Worm (Caenorhabditis elegans) whole organism, dauer: Measurements from ENCODE around the gene eng-1.

Source experiments
- unc-62 ChIP-seq: sonication (generic microtip); optimal IDR thresholded peaks from 2 replicates; lab custom pipeline; 2017; ENCODE audit warnings: missing biosample characterization, missing genetic modification reagents, missing genetic modification characterization

Gene eng-1

DNA sequence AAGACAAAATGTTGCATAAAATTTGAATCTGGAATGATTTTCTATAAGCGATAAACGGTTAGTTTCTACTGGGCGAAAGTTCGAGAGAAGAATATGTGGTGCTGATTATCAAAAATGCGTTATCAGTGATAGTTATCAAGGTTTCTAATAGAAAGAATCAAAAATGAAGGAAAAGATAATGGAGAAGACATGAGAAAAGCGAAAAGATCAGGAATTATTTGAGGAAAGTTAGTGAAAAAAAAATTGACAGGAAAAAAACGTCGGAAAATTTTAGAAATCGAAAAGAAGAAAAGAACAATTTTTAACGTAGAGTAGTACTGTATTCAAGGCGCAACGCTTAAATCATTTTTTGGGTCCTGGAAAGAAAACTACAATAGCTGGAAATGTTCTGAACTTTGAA is 4.5 kb downstream of the eng-1 start, which contains the start of gene dnpp-1:
TSS of gene dnpp-1 (minus strand) at position 30 of the 400 bp plus-strand sequence.
- no peak for TF ChIP-seq unc-62 (GFP tag; lab: Kevin White, UChicago)

- TF ChIP-seq unc-62 (GFP tag; lab: Kevin White, UChicago): no peak
These were observed 9.3 kb downstream of the eng-1 start, which contains the start of gene dpf-4 for ce11 chrIII:5859008-5859407. Gene dpf-4, plus strand, starts transcription at chrIII:5859308.

- TF ChIP-seq unc-62 (GFP tag; lab: Kevin White, UChicago): no peak
These were observed 12.6 kb downstream of the eng-1 start, which contains the start of the genes cct-6 and alh-9 for ce11 chrIII:5855637-5856179. Gene cct-6, minus strand, starts transcription at chrIII:5855687. Gene alh-9, plus strand, starts transcription at chrIII:5856018.

ce11 chrIII:5853240-5853639 is 15.1 kb downstream of the eng-1 start, which contains the start of gene ddx-23:
Gene ddx-23, minus strand, starts transcription at chrIII:5853269.
- TF ChIP-seq unc-62 (GFP tag; lab: Kevin White, UChicago): no peak

DNA sequence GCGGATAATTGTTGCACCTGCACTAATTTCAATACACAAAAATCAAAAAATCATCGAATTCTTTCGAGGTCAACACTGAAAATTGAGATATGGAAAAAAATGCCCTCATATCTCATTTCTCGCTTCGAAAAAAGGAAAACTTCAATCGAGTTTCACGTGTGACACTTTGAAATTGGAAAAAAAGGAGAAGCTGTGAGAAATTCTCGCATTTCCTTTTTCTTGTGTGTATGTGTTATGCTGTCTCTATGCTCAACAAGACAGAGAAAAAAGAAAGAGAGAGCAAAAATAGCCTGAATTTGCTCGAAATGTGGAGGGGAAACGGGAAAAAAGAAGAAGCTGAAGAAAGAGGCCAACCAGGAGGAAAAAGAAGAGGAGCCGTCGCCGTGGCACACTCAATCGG is 21.9 kb downstream of the eng-1 start:
- TF ChIP-seq unc-62 (GFP tag; lab: Kevin White, UChicago): no peak

DNA sequence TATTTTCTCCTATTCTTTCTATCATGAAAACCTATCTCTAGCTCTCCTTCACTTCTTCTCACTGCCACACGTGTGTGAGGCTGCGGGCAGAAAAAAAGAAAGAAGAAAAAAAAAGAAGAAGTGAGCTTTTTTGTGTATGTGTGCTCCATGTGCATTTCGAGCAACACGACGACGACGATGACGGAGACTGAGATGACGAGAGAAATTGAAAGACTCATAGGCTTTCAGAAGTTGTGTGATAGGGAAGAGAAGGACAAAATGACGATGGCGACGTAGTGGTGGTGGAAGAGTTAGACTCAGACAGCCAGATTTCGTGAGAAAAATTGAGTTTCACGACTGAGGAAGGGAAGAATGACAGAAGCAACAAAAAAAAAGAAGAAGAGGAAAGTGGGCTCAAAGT is 22.8 kb downstream of the eng-1 start:
- no peak for TF ChIP-seq unc-62 (GFP tag; lab: Kevin White, UChicago)

DNA sequence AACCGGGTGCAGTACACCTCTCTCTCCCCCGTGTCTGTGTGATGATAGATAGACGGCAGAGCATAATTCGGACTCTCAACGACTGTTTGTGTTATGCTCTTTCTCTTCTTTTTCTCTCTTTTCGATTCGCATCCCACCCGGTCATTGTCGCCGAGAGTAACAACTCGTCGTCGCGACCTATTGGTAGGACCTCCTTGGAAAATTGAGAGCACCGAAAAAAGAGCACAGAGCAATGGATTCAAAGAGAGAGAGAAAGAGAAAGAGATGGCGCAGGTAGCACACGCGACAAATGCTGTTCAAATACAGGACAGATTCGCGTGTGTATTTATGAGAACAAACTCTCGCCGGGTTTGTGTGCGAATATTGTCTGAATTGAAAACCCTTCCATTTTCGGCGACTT is 24.6 kb downstream of the eng-1 start:
- TF ChIP-seq unc-62 (GFP tag; lab: Kevin White, UChicago): no peak

ce11 chrIII:5842920-5843319 is 25.4 kb downstream of the eng-1 start:
- no peak for TF ChIP-seq unc-62 (GFP tag; lab: Kevin White, UChicago)

- TF ChIP-seq unc-62 (GFP tag; lab: Kevin White, UChicago): no peak
These were observed 26.6 kb downstream of the eng-1 start for ce11 chrIII:5841676-5842075.

ce11 chrIII:5840815-5841573 is 27.3 kb downstream of the eng-1 start:
- no peak for TF ChIP-seq unc-62 (GFP tag; lab: Kevin White, UChicago)

- no peak for TF ChIP-seq unc-62 (GFP tag; lab: Kevin White, UChicago)
These were observed 28.0 kb downstream of the eng-1 start for ce11 chrIII:5840277-5840676.

DNA sequence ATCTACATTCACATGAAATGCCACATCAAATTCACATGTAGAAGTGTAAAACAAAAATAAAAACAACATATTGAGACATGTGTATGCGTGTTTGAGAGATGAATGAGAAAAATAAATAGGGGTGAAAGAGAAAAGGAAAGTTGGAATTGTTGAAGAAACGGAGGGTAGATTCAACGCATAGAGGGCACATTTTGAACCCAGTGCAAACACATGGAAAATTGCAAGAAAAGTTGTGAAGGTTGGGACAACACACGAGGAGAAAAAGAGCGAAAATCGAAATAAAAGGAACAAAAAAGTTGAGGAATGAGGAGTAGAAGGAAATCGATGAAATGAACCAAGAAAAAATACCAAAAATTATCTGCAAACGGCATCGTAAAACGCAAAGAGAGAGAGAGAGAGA is 28.7 kb downstream of the eng-1 start:
- no peak for TF ChIP-seq unc-62 (GFP tag; lab: Kevin White, UChicago)

DNA sequence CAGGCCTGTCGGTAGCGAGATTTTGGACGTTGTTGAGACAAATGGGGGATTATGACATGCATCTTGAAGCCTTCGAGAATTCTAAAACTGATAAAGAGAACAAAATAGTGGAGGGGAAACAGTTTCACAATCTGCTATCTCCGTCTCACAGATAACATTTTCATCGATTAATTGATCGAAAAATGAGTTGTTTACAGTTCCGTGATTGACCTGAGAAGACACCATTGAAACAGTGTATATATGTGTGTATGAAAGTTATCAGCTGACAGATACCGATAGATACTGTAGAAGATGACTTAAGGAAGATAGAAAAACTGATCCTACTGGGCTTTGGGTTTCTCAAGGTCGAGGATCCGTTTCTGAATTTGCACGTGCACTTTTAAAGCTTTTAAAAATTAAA is 29.2 kb downstream of the eng-1 start:
- TF ChIP-seq unc-62 (GFP tag; lab: Kevin White, UChicago): no peak

DNA sequence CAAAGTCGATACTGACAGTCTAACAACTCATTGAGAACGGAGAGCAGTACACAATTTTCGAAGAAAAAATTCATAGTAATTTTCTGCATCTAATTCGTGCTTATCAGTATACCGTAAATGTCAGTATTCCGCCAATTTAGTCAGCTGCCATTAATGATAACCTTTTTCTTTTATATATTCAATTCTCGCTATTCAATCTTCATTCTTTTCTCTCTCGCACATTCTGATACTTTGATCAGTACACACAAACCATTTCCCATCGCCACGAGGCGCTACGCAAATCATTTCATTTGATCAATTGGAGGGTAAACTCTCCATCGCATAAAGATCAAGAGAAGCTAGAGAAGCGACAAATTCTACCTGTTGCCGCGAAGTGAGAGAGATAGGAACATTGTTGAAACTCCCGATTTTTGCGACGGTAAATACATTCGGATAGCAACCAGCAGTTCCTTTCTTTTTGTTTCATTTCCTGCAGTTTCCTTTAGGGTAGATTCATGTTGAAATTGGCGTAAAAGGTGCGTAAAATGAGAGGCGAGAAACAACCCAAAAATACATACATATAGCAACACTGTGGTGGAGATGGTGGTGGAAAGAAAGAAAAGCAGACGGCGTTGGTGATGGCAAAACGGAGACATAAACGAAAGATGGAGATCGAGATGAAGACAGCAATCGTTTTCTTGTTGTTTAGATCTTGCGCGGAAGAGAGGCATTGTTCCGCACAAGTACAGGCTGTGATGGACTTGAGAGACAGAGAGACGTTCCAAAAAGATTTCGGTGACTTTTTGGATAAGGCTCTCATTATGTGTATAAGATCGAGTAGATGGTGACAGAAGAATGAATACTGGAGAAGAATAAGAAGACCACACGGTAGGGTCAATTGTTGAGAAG is 29.9 kb downstream of the eng-1 start:
- no peak for TF ChIP-seq unc-62 (GFP tag; lab: Kevin White, UChicago)

ce11 chrIII:5836816-5837215 is 31.5 kb downstream of the eng-1 start, which contains the start of gene W04D12.1:
Gene W04D12.1, plus strand, starts transcription at chrIII:5836926.
- no peak for TF ChIP-seq unc-62 (GFP tag; lab: Kevin White, UChicago)

DNA sequence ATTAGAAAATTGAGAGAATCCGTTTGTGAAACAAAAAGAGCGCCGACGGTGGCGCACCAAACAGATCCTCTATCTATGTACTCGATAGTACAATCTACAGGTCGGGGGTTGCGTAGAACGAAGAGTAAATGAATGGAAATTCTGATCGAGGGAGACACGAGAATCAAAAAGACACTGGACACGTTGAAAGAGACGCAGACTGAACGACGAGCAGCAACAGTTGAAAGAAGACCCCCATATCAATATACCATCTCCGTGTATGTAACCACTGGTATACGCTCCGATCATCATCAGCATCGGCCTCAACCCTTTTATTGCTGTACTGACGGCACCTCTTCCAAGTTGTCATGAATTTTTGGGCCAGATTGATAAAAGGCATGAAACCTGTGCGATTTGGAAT is 32.0 kb downstream of the eng-1 start:
- TF ChIP-seq unc-62 (GFP tag; lab: Kevin White, UChicago): no peak
